Worm (Caenorhabditis elegans) whole organism, late embryonic: ENCODE results near the gene nhr-221.

ENCODE experiments used
- C08G9.2 ChIP-seq: sonication (generic microtip); optimal IDR thresholded peaks from 2 replicates; lab custom pipeline; 2016; ENCODE audit warnings: mild to moderate bottlenecking, missing genetic modification characterization, moderate library complexity, missing compliant biosample characterization
- K02D7.2 ChIP-seq: sonication (generic microtip); optimal IDR thresholded peaks from 2 replicates; lab custom pipeline; 2017; ENCODE audit warnings: mild to moderate bottlenecking, missing genetic modification characterization, missing compliant biosample characterization
- ahr-1 ChIP-seq: sonication (generic microtip); optimal IDR thresholded peaks from 2 replicates; lab custom pipeline; 2016; ENCODE audit warnings: missing genetic modification characterization, missing compliant biosample characterization
- ama-1 ChIP-seq: fragments of 150-350 bp; optimal IDR thresholded peaks from 2 replicates; lab custom pipeline; 2014
- ceh-19 ChIP-seq: fragments of 200-800 bp; sonication (Bioruptor generic); optimal IDR thresholded peaks from 2 replicates; lab custom pipeline; 2018; ENCODE audit warnings: mild to moderate bottlenecking, missing genetic modification characterization, missing compliant biosample characterization
- ceh-22 ChIP-seq: sonication (generic microtip); optimal IDR thresholded peaks from 2 replicates; lab custom pipeline; 2017; ENCODE audit warnings: missing biosample characterization, missing genetic modification characterization
- ceh-24 ChIP-seq: sonication (generic microtip); optimal IDR thresholded peaks from 2 replicates; lab custom pipeline; 2016; ENCODE audit warnings: mild to moderate bottlenecking, missing genetic modification characterization, missing compliant biosample characterization
- ceh-31 ChIP-seq: sonication (generic microtip); optimal IDR thresholded peaks from 2 replicates; lab custom pipeline; 2016; ENCODE audit warnings: missing genetic modification characterization, missing compliant biosample characterization
- ceh-34 ChIP-seq: sonication (generic microtip); optimal IDR thresholded peaks from 2 replicates; lab custom pipeline; 2016; ENCODE audit warnings: mild to moderate bottlenecking, missing genetic modification characterization, missing compliant biosample characterization
- ceh-45 ChIP-seq: fragments of 200-800 bp; sonication (Bioruptor generic); IDR thresholded peaks from 2 replicates; pipeline ENCODE4 v1.3.6; 2022; ENCODE audit warnings: missing genetic modification reagents, missing genetic modification characterization, missing compliant biosample characterization
- che-1 ChIP-seq: sonication (generic microtip); optimal IDR thresholded peaks from 2 replicates; lab custom pipeline; 2016; ENCODE audit warnings: mild to moderate bottlenecking, missing genetic modification characterization, missing compliant biosample characterization
- dmd-4 ChIP-seq: sonication (generic microtip); optimal IDR thresholded peaks from 2 replicates; lab custom pipeline; 2016; ENCODE audit warnings: borderline replicate concordance, missing genetic modification characterization, missing compliant biosample characterization
- elt-4 ChIP-seq: sonication (generic microtip); optimal IDR thresholded peaks from 2 replicates; lab custom pipeline; 2016; ENCODE audit warnings: missing genetic modification characterization, missing compliant biosample characterization
- ets-4 ChIP-seq: sonication (generic microtip); optimal IDR thresholded peaks from 2 replicates; lab custom pipeline; 2016; ENCODE audit warnings: missing genetic modification characterization, missing compliant biosample characterization
- eyg-1 ChIP-seq: sonication (generic microtip); optimal IDR thresholded peaks from 2 replicates; lab custom pipeline; 2016; ENCODE audit warnings: missing genotype, missing genetic modification characterization, missing compliant biosample characterization
- fkh-10 ChIP-seq: fragments of 150-350 bp; optimal IDR thresholded peaks from 2 replicates; lab custom pipeline; 2014; ENCODE audit warnings: missing biosample characterization, missing genetic modification reagents, missing genetic modification characterization
- gmeb-2 ChIP-seq: sonication (generic microtip); optimal IDR thresholded peaks from 2 replicates; lab custom pipeline; 2016; ENCODE audit warnings: missing genetic modification characterization, inconsistent platforms, missing compliant biosample characterization
- hlh-13 ChIP-seq: fragments of 200-800 bp; sonication (Bioruptor generic); optimal IDR thresholded peaks from 2 replicates; lab custom pipeline; 2018; ENCODE audit warnings: mild to moderate bottlenecking, missing genetic modification characterization, missing compliant biosample characterization
- hlh-30 ChIP-seq: sonication (generic microtip); optimal IDR thresholded peaks from 2 replicates; lab custom pipeline; 2017; ENCODE audit warnings: antibody characterized with exemption, missing genetic modification characterization, missing compliant biosample characterization; ENCODE audit not compliant: insufficient read depth
- hlh-8 ChIP-seq: sonication (generic microtip); optimal IDR thresholded peaks from 2 replicates; lab custom pipeline; 2016; ENCODE audit warnings: missing genotype, missing genetic modification characterization, missing compliant biosample characterization
- lim-6 ChIP-seq: sonication (generic microtip); optimal IDR thresholded peaks from 2 replicates; lab custom pipeline; 2016; ENCODE audit warnings: missing genetic modification characterization, missing compliant biosample characterization
- madf-2 ChIP-seq: sonication (generic microtip); optimal IDR thresholded peaks from 2 replicates; lab custom pipeline; 2017; ENCODE audit warnings: missing genetic modification characterization, missing compliant biosample characterization
- mec-3 ChIP-seq: sonication (generic microtip); optimal IDR thresholded peaks from 2 replicates; lab custom pipeline; 2016; ENCODE audit warnings: borderline replicate concordance, missing genetic modification characterization, missing compliant biosample characterization
- nfya-1 ChIP-seq: sonication (generic microtip); optimal IDR thresholded peaks from 2 replicates; lab custom pipeline; 2017; ENCODE audit warnings: missing genetic modification characterization, mild to moderate bottlenecking, missing compliant biosample characterization, antibody characterized with exemption, moderate library complexity
- npax-4 ChIP-seq: sonication (generic microtip); optimal IDR thresholded peaks from 2 replicates; lab custom pipeline; 2016; ENCODE audit warnings: missing genetic modification characterization, missing compliant biosample characterization
- pag-3 ChIP-seq: sonication (generic microtip); optimal IDR thresholded peaks from 2 replicates; lab custom pipeline; 2016; ENCODE audit warnings: missing compliant biosample characterization, missing genetic modification characterization, borderline replicate concordance
- pat-9 ChIP-seq: fragments of 200-800 bp; sonication (Bioruptor generic); optimal IDR thresholded peaks from 2 replicates; lab custom pipeline; 2018; ENCODE audit warnings: mild to moderate bottlenecking, missing genetic modification characterization, moderate library complexity, missing compliant biosample characterization
- pha-4 ChIP-seq: fragments of 150-350 bp; optimal IDR thresholded peaks from 2 replicates; lab custom pipeline; 2018; ENCODE audit warnings: missing biosample characterization, missing genetic modification reagents, missing genetic modification characterization
- pqm-1 ChIP-seq: sonication (generic microtip); optimal IDR thresholded peaks from 2 replicates; lab custom pipeline; 2016; ENCODE audit warnings: missing genetic modification characterization, missing compliant biosample characterization
- pros-1 ChIP-seq: fragments of 150-350 bp; optimal IDR thresholded peaks from 2 replicates; lab custom pipeline; 2014; ENCODE audit warnings: missing biosample characterization, missing genetic modification reagents, missing genetic modification characterization
- ref-2 ChIP-seq: sonication (generic microtip); optimal IDR thresholded peaks from 2 replicates; lab custom pipeline; 2016; ENCODE audit warnings: missing genetic modification characterization, missing compliant biosample characterization
- rnt-1 ChIP-seq: sonication (generic microtip); optimal IDR thresholded peaks from 2 replicates; lab custom pipeline; 2016; ENCODE audit warnings: missing genetic modification characterization, missing compliant biosample characterization
- sox-2 ChIP-seq: fragments of 200-800 bp; sonication (Bioruptor generic); IDR thresholded peaks from 2 replicates; pipeline ENCODE4 v1.3.6; 2022; ENCODE audit warnings: missing genetic modification reagents, missing genetic modification characterization, missing compliant biosample characterization
- sox-4 ChIP-seq: sonication (generic microtip); optimal IDR thresholded peaks from 2 replicates; lab custom pipeline; 2017; ENCODE audit warnings: mild to moderate bottlenecking, missing genetic modification characterization, inconsistent platforms, missing compliant biosample characterization
- unc-42 ChIP-seq: sonication (generic microtip); optimal IDR thresholded peaks from 2 replicates; lab custom pipeline; 2016; ENCODE audit warnings: missing genotype, missing genetic modification characterization, missing compliant biosample characterization
- unc-55 ChIP-seq: sonication (generic microtip); optimal IDR thresholded peaks from 2 replicates; lab custom pipeline; 2017; ENCODE audit warnings: missing biosample characterization, missing genetic modification reagents, missing genetic modification characterization
- unc-86 ChIP-seq: sonication (generic microtip); optimal IDR thresholded peaks from 2 replicates; lab custom pipeline; 2016; ENCODE audit warnings: missing genetic modification characterization, missing compliant biosample characterization
- ztf-16 ChIP-seq: sonication (generic microtip); optimal IDR thresholded peaks from 2 replicates; lab custom pipeline; 2017; ENCODE audit warnings: missing genetic modification characterization, missing compliant biosample characterization

The nhr-221 gene

ce11 chrV:3541117-3541516 lies 6.0 kb upstream of the nhr-221 start, which contains the start of gene srbc-67:
TSS of gene srbc-67 (minus strand) at chrV:3541217.
- TF ChIP-seq pha-4 (tag; lab: Kevin White, UChicago) (no peak), K02D7.2 (tag; lab: Kevin White, UChicago) (no peak), madf-2 (no peak), unc-42 (tag; lab: Kevin White, UChicago) (no peak), nfya-1 (tag; lab: Kevin White, UChicago) (no peak), ceh-34 (tag; lab: Kevin White, UChicago) (no peak), gmeb-2 (tag; lab: Kevin White, UChicago) (no peak), lim-6 (tag; lab: Kevin White, UChicago) (no peak), eyg-1 (no peak), ref-2 (tag; lab: Kevin White, UChicago) (no peak)

- no peak for TF ChIP-seq ets-4 (tag; lab: Kevin White, UChicago)
- TF ChIP-seq ama-1 (lab: Kevin White, UChicago): no peak
- TF ChIP-seq elt-4 (tag; lab: Kevin White, UChicago): no peak
- TF ChIP-seq sox-2 (GFP tag; lab: Robert Waterston, UW): no peak
- no peak for TF ChIP-seq hlh-8 (tag; lab: Kevin White, UChicago)
- TF ChIP-seq sox-4 (tag; lab: Kevin White, UChicago): no peak
- no peak for TF ChIP-seq ceh-19
- TF ChIP-seq ceh-24 (tag; lab: Kevin White, UChicago): no peak
- TF ChIP-seq pqm-1 (tag; lab: Kevin White, UChicago): no peak
- TF ChIP-seq ceh-45: no peak
- no peak for TF ChIP-seq dmd-4 (tag; lab: Kevin White, UChicago)
- TF ChIP-seq, all 69 proteins: peak for 0
These were observed 3.1 kb upstream of the nhr-221 start, which contains the start of gene nhr-93 for ce11 chrV:3538307-3538706. TSS of gene nhr-93 (minus strand) at chrV:3538407.

DNA sequence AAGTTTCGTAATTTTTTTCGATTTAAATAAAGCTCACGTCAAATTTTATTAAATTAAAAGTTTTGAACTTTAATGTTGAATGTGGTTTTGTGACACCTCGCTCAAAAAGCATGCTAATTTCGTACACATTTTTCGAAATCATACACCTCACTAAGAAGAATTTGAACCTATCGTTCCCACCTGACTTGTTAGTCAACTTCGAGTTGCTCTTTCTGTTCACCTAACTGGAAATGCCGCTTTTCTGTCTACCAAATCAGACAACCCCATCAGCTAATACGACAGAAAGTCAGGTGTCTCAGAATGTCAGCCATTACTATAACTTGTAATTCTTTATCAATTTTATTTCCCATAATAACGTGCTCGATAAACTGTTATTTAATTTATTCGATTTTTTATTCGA lies 4.8 kb downstream of the nhr-221 start, which contains the start of gene srbc-66:
srbc-66 (plus strand) TSS at position 301 of the 400 bp plus-strand sequence.
- TF ChIP-seq C08G9.2 (tag; lab: Kevin White, UChicago) (no peak), ceh-22 (tag; lab: Kevin White, UChicago) (no peak), unc-55 (GFP tag; lab: Kevin White, UChicago) (no peak), ceh-31 (tag; lab: Kevin White, UChicago) (no peak), hlh-13 (GFP tag; lab: Kevin White, UChicago) (no peak), unc-86 (tag; lab: Kevin White, UChicago) (no peak), ama-1 (lab: Kevin White, UChicago) (no peak), ceh-19 (no peak), ahr-1 (tag; lab: Kevin White, UChicago) (no peak), pqm-1 (tag; lab: Kevin White, UChicago) (no peak), ceh-45 (no peak), ceh-24 (tag; lab: Kevin White, UChicago) (no peak)
- TF ChIP-seq, all 69 proteins: peak for 0

DNA sequence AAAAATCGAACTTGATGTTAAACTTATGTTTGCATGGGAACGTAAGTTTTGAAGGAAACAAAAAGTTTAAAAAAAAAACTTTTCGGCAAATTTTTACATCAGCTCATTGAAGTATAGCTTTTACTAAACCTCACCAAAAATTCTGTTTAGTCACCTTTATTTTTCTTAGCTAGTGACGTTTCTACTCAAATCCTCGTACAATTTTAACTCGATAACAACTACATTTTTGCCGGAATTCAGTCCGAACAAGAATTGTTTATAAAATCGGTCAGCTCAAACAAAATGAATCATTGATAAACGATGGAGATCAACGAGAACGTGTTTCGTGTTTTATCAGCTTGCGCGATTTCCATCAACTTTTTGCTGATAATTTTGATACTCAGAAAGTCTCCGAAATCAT lies 8.3 kb downstream of the nhr-221 start, which contains the start of gene str-260:
str-260 (plus strand) TSS at position 301 of the 400 bp plus-strand sequence.
- TF ChIP-seq mec-3 (tag; lab: Kevin White, UChicago) (no peak), ets-4 (tag; lab: Kevin White, UChicago) (no peak), fkh-10 (GFP tag; lab: Kevin White, UChicago) (no peak), gmeb-2 (tag; lab: Kevin White, UChicago) (no peak), hlh-30 (tag; lab: Kevin White, UChicago) (no peak), sox-4 (tag; lab: Kevin White, UChicago) (no peak), rnt-1 (tag; lab: Kevin White, UChicago) (no peak), ceh-24 (tag; lab: Kevin White, UChicago) (no peak), eyg-1 (no peak)
- TF ChIP-seq, all 69 proteins: peak for 0

DNA sequence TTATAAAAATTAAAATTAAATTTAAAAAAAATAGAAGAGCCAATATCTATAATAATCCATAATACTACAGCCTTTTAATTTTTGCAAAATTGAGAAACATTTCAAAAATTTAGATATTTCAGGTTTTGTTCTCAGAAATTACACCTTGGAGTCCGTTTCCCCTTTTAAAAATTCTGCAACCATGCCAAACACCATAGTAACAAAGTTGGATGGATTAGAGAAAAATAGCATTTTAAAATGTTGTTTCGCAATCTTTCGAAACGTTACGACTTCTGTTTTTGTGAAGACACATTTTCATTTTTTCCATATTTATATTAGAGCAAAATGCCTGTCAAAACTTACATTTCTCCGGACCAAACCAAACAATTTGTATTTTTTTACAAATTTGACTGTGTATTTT lies 10.2 kb downstream of the nhr-221 start, which contains the start of gene T24A6.7:
T24A6.7 (plus strand) TSS at position 301 of the 400 bp plus-strand sequence.
- no peak for TF ChIP-seq pat-9 (tag; lab: Kevin White, UChicago)
- TF ChIP-seq pag-3 (tag; lab: Kevin White, UChicago): no peak
- no peak for TF ChIP-seq ztf-16 (tag; lab: Kevin White, UChicago)
- TF ChIP-seq npax-4 (tag; lab: Kevin White, UChicago): no peak
- TF ChIP-seq fkh-10 (GFP tag; lab: Kevin White, UChicago): no peak
- TF ChIP-seq che-1 (tag; lab: Kevin White, UChicago): no peak
- TF ChIP-seq ama-1 (lab: Kevin White, UChicago): no peak
- TF ChIP-seq ceh-45: no peak
- no peak for TF ChIP-seq lim-6 (tag; lab: Kevin White, UChicago)
- TF ChIP-seq pros-1 (tag; lab: Kevin White, UChicago): no peak
- no peak for TF ChIP-seq sox-2 (GFP tag; lab: Robert Waterston, UW)
- TF ChIP-seq C08G9.2 (tag; lab: Kevin White, UChicago): no peak
